Fruit fly (Drosophila melanogaster): ENCODE data around the gene CG11791.
A peak's percentile ranks its signal among the peaks of the same experiment; 100 is the strongest.

CG11791 gene

DNA sequence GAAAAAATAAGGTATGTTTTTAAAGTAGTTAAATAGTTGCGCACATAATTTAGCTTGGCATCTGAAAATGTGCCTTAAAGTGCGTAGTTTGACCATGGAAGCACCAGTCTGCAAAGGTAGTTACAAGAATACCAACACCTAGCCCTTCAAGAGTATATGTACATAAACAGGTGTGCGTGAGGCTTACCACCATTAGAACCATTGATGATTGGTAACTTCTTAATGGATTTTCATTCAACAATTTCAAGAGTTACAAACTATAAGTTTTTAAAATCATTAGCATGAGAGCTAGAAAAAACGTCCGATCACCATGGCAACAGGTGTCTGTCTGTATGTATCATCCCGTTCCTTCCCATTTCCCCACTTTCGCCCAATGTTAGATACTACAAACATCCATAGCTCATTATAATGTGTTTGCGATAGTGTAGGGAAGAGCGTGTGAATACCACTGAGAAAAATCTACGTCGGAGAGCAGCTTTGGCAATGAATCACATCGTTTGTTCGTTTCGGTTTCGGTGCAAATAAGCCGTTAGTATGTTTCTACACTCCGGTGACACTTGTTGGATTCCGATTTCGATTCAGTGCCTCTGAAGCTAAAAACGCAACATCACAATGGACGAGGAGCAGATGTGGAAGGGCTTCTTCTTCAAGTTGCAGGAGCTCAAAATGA lies 7.2 kb downstream of the CG11791 start:
- TF ChIP-seq CG12768 (GFP tag; optimal IDR thresholded peaks at IDR 0.05) (peak; percentile 8), Crg-1 (GFP tag; optimal IDR thresholded peaks at IDR 0.05) (no peak), pad (GFP tag; optimal IDR thresholded peaks at IDR 0.05) (peak; percentile 93), Clk (GFP tag; optimal IDR thresholded peaks at IDR 0.05) (no peak), cic (GFP tag; optimal IDR thresholded peaks at IDR 0.05) (peak; percentile 56), CG33017 (tag; optimal IDR thresholded peaks at IDR 0.05) (no peak), CG1620 (GFP tag; optimal IDR thresholded peaks at IDR 0.05) (no peak), kay (GFP tag; ENCODE audit: borderline replicate concordance) (peak; percentile 86), ovo (GFP tag; optimal IDR thresholded peaks at IDR 0.05) (peak; percentile 86), bab1 (GFP tag; optimal IDR thresholded peaks at IDR 0.05) (no peak), CG7045 (GFP tag; optimal IDR thresholded peaks at IDR 0.05) (no peak), CG14711 (tag; optimal IDR thresholded peaks at IDR 0.05) (no peak), tj (GFP tag; optimal IDR thresholded peaks at IDR 0.05) (no peak), Hr96 (GFP tag; optimal IDR thresholded peaks at IDR 0.05) (no peak)

DNA sequence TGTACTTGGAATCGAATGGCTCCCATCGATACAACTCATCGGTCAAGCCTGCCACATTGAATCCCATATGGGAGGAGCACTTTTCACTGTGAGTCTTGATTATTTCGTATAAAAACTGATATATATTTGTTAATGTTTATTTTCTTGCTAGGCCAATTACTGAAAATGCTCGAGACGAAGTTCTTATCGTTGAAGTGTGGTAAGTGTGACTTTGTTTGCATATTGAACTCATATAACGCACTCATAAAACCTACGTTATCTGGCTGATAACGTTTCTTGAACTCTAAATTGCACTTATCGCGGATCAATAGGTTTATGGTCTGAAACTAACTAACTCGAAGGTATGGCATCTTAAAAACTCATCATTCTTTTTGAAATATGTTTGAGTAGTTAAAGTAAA lies 11.0 kb downstream of the CG11791 start:
- TF ChIP-seq CG14711 (tag; optimal IDR thresholded peaks at IDR 0.05) = no peak
- peak; percentile 7 for TF ChIP-seq kay (GFP tag; ENCODE audit: borderline replicate concordance)
- no peak for TF ChIP-seq tj (GFP tag; optimal IDR thresholded peaks at IDR 0.05)

DNA sequence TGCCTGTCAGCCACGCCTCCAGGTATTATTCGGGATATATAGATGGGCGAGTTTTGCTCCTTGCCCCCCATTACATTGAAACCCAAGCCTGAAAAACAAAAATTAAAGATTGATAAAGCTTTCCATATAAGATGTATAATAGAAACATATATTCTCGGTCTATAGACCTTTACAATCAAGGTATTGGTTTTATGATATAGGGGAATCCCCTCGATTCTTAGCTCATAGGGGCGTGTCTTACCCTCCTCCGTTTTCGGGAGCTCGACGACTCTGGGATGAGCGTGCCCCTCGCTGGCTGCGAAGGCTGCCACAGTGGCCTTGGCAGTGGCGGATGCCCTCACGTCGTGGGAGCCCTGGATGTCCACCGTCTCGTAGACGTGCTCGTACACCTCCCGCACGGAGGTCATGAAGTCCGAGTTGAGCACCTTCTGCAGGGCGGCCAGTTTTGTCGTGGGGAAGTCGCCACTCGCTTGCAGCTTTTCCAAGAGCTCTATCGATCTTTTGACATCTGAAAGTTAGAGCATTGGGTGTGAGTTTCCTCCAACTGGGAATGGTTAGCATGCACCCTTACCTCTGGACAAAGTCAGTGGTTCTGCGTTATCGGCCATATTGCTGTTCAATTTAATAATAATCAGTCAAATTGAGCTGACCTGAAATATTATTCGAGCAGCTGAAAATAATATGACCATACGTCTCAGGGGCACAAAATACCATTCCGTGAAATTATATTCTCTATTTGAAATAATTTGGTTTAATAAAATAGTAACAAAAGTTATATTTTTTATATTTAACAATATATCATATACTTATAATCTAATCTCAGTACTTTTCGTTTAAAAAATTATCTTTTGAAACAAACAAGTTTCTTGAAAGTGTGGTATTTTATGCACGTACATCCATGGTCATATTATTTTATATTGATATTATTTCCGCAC lies 15.8 kb downstream of the CG11791 start, which contains the start of the genes veli and PQBP1:
veli (minus strand) TSS at position 685 of the 935 bp plus-strand sequence.
PQBP1 (plus strand) TSS at position 885 of the 935 bp plus-strand sequence.
- TF ChIP-seq kay (GFP tag; ENCODE audit: borderline replicate concordance) (no peak), CG14711 (tag; optimal IDR thresholded peaks at IDR 0.05) (peak; percentile 18), ovo (GFP tag; optimal IDR thresholded peaks at IDR 0.05) (no peak), bab1 (GFP tag; optimal IDR thresholded peaks at IDR 0.05) (no peak)

DNA sequence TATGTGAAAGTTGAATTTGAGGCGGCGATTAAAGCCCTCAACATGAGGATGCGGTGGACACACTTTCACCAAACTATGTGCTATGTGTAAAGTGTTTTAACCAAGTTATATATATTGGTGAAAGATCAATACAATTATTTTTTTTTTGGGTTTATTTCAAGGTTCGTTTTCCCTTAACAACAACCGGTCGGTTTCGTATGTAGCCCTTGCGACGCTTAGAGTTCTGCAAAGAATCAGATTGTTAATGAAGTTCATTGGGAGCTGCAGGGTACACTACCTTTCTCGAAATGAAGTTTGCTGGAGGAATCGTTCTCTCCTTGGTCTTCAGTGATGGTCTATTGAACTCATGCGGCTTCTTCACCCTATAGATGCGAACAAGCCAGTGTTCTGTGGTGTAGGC lies 17.4 kb downstream of the CG11791 start:
- TF ChIP-seq CG7045 (GFP tag; optimal IDR thresholded peaks at IDR 0.05) (no peak), CG5204 (GFP tag; optimal IDR thresholded peaks at IDR 0.05) (no peak), cic (GFP tag; optimal IDR thresholded peaks at IDR 0.05) (no peak), cnc (optimal IDR thresholded peaks at IDR 0.05) (no peak), bab1 (GFP tag; optimal IDR thresholded peaks at IDR 0.05) (no peak), pad (GFP tag; optimal IDR thresholded peaks at IDR 0.05) (no peak), Hr96 (GFP tag; optimal IDR thresholded peaks at IDR 0.05) (no peak)

DNA sequence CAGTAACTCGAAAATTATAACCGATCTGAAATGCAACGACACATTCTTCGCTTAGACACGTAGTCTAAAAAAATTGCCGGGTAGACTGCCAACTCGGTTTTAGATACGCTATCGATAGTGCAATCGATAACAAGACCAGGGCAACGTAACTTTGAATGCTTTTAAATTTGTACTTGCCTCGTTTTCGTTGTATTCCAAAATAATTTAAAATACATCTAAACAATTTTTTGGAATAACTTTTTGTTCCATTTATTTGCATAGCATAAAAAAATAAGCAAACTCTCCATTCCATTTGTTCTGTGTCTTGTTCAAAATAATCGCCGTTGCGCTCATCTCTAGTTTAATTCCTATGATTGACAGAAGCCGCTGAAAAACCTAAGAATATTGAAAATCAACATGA lies 20.2 kb downstream of the CG11791 start, which contains the start of the genes Stt3B and CG11839:
Stt3B (minus strand) TSS at position 69 of the 400 bp plus-strand sequence.
CG11839 (plus strand) TSS at position 359 of the 400 bp plus-strand sequence.
- TF ChIP-seq Mnt (GFP tag; optimal IDR thresholded peaks at IDR 0.05) = peak; percentile 82
- peak; percentile 54 for TF ChIP-seq CG7045 (GFP tag; optimal IDR thresholded peaks at IDR 0.05)
- no peak for TF ChIP-seq Hr96 (GFP tag; optimal IDR thresholded peaks at IDR 0.05)
- no peak for TF ChIP-seq kay (GFP tag; ENCODE audit: borderline replicate concordance)
- peak; percentile 77 for TF ChIP-seq CG11617 (GFP tag; optimal IDR thresholded peaks at IDR 0.05)
- peak; percentile 88 for TF ChIP-seq toe (GFP tag; optimal IDR thresholded peaks at IDR 0.05)
- peak; percentile 51 for TF ChIP-seq Clk (GFP tag; optimal IDR thresholded peaks at IDR 0.05)
- no peak for TF ChIP-seq CG5204 (GFP tag; optimal IDR thresholded peaks at IDR 0.05)
- peak; percentile 33 for TF ChIP-seq CG12768 (GFP tag; optimal IDR thresholded peaks at IDR 0.05)
- TF ChIP-seq CG33017 (tag; optimal IDR thresholded peaks at IDR 0.05) = peak; percentile 48
- TF ChIP-seq CG7101 (tag; optimal IDR thresholded peaks at IDR 0.05) = peak; percentile 76
- no peak for TF ChIP-seq cic (GFP tag; optimal IDR thresholded peaks at IDR 0.05)
- TF ChIP-seq CG14711 (tag; optimal IDR thresholded peaks at IDR 0.05) = peak; percentile 69
- TF ChIP-seq pad (GFP tag; optimal IDR thresholded peaks at IDR 0.05) = peak; percentile 46
- TF ChIP-seq tj (GFP tag; optimal IDR thresholded peaks at IDR 0.05) = peak; percentile 56
- peak; percentile 84 for TF ChIP-seq bab1 (GFP tag; optimal IDR thresholded peaks at IDR 0.05)
- peak; percentile 45 for TF ChIP-seq Crg-1 (GFP tag; optimal IDR thresholded peaks at IDR 0.05)
- TF ChIP-seq CG1620 (GFP tag; optimal IDR thresholded peaks at IDR 0.05) = peak; percentile 88
- TF ChIP-seq ovo (GFP tag; optimal IDR thresholded peaks at IDR 0.05) = peak; percentile 45
- no peak for TF ChIP-seq cnc (optimal IDR thresholded peaks at IDR 0.05)

DNA sequence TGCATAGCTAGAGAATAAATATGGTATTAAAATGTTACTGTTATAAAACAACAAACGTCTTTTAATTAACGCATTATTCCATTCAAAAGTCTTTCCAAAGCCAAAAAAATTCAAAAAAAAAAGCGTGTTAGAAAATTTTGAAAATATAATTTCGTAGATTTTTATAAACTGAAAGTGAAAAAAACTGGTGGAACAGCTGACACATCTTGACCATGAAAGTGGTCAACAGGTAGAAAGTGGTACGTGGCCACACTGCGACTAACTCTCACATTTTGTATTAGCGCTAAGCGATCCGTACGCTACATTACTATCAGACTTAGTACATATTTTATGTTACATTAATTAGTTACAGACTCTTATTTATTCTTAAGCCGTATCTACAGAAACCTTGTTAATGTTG lies 21.5 kb downstream of the CG11791 start, which contains the start of gene CG11836:
CG11836 (plus strand) TSS at position 256 of the 400 bp plus-strand sequence.
- no peak for TF ChIP-seq CG12768 (GFP tag; optimal IDR thresholded peaks at IDR 0.05)
- TF ChIP-seq CG33017 (tag; optimal IDR thresholded peaks at IDR 0.05) = no peak
- no peak for TF ChIP-seq toe (GFP tag; optimal IDR thresholded peaks at IDR 0.05)
